Worm (Caenorhabditis elegans) whole organism, young adult: ENCODE measurements around the gene hlh-14.

Source experiments
- Y79H2A.3 ChIP-seq: fragments of 200-800 bp; sonication (Bioruptor generic); conservative IDR thresholded peaks from 2 replicates; pipeline ENCODE4 v1.3.6; 2022; ENCODE audit warnings: missing genetic modification reagents, missing genetic modification characterization, missing compliant biosample characterization
- unc-62 ChIP-seq: fragments of 150-350 bp; optimal IDR thresholded peaks from 2 replicates; lab custom pipeline; 2014; ENCODE audit warnings: missing biosample characterization, missing genetic modification reagents, missing genetic modification characterization

ce11 chrII:5702611-5703192, 36.0 kb downstream of the hlh-14 start:
- TF ChIP-seq Y79H2A.3 (GFP tag; lab: Robert Waterston, UW) (no peak), unc-62 (GFP tag; lab: Kevin White, UChicago) (no peak)
